Worm (Caenorhabditis elegans) whole organism, early embryonic: ENCODE results near the gene twk-34.

Experiments
- B0310.2 ChIP-seq: sonication (generic microtip); optimal IDR thresholded peaks from 2 replicates; lab custom pipeline; 2016; ENCODE audit warnings: mild to moderate bottlenecking, missing genetic modification characterization, missing compliant biosample characterization
- F13C5.2 ChIP-seq: sonication (generic microtip); optimal IDR thresholded peaks from 2 replicates; lab custom pipeline; 2017; ENCODE audit warnings: mild to moderate bottlenecking, missing genetic modification characterization, inconsistent platforms, missing compliant biosample characterization
- aly-1 ChIP-seq: sonication (generic microtip); optimal IDR thresholded peaks from 2 replicates; lab custom pipeline; 2016; ENCODE audit warnings: missing genetic modification characterization, missing compliant biosample characterization
- ama-1 ChIP-seq: fragments of 150-350 bp; optimal IDR thresholded peaks from 2 replicates; lab custom pipeline; 2014
- ceh-13 ChIP-seq: fragments of 200-800 bp; sonication (Bioruptor generic); optimal IDR thresholded peaks from 2 replicates; lab custom pipeline; 2018; ENCODE audit warnings: mild to moderate bottlenecking, missing genetic modification characterization, missing compliant biosample characterization
- ceh-36 ChIP-seq: sonication (generic microtip); optimal IDR thresholded peaks from 2 replicates; lab custom pipeline; 2016; ENCODE audit warnings: missing genetic modification characterization, inconsistent platforms, missing compliant biosample characterization
- ets-7 ChIP-seq: sonication (generic microtip); optimal IDR thresholded peaks from 2 replicates; lab custom pipeline; 2016; ENCODE audit warnings: missing genotype, missing genetic modification characterization, missing compliant biosample characterization
- flt-1 ChIP-seq: fragments of 200-800 bp; sonication (Bioruptor generic); IDR thresholded peaks from 2 replicates; pipeline ENCODE4 v1.3.6; 2022; ENCODE audit warnings: missing genetic modification characterization, missing compliant biosample characterization
- hmbx-1 ChIP-seq: sonication (generic microtip); optimal IDR thresholded peaks from 2 replicates; lab custom pipeline; 2016; ENCODE audit warnings: mild to moderate bottlenecking, missing genetic modification characterization, missing compliant biosample characterization
- hmg-4 ChIP-seq: fragments of 200-800 bp; sonication (Bioruptor generic); optimal IDR thresholded peaks from 2 replicates; lab custom pipeline; 2018; ENCODE audit warnings: mild to moderate bottlenecking, missing genetic modification characterization, missing compliant biosample characterization
- hnd-1 ChIP-seq: sonication (generic microtip); optimal IDR thresholded peaks from 2 replicates; lab custom pipeline; 2016; ENCODE audit warnings: missing genetic modification characterization, missing compliant biosample characterization
- pes-1 ChIP-seq: fragments of 200-800 bp; sonication (Bioruptor generic); IDR thresholded peaks from 2 replicates; pipeline ENCODE4 v1.3.6; 2022; ENCODE audit warnings: missing genetic modification reagents, missing genetic modification characterization, missing compliant biosample characterization
- scrt-1 ChIP-seq: fragments of 200-800 bp; sonication (Bioruptor generic); IDR thresholded peaks from 2 replicates; pipeline ENCODE4 v1.3.6; 2022; ENCODE audit warnings: missing genetic modification characterization, missing compliant biosample characterization
- sea-1 ChIP-seq: fragments of 200-800 bp; sonication (Bioruptor generic); conservative IDR thresholded peaks from 2 replicates; pipeline ENCODE4 v1.3.6; 2022; ENCODE audit warnings: missing genetic modification characterization, missing compliant biosample characterization
- tbx-11 ChIP-seq: fragments of 200-800 bp; sonication (Bioruptor generic); IDR thresholded peaks from 2 replicates; pipeline ENCODE4 v1.3.6; 2022; ENCODE audit warnings: missing genetic modification characterization, missing compliant biosample characterization
- tbx-37 ChIP-seq: fragments of 200-800 bp; sonication (Bioruptor generic); conservative IDR thresholded peaks from 2 replicates; pipeline ENCODE4 v1.3.6; 2022; ENCODE audit warnings: missing genetic modification reagents, missing genetic modification characterization, missing compliant biosample characterization
- tra-4 ChIP-seq: sonication (generic microtip); optimal IDR thresholded peaks from 2 replicates; lab custom pipeline; 2017; ENCODE audit warnings: missing genetic modification characterization, missing compliant biosample characterization

Gene twk-34

DNA sequence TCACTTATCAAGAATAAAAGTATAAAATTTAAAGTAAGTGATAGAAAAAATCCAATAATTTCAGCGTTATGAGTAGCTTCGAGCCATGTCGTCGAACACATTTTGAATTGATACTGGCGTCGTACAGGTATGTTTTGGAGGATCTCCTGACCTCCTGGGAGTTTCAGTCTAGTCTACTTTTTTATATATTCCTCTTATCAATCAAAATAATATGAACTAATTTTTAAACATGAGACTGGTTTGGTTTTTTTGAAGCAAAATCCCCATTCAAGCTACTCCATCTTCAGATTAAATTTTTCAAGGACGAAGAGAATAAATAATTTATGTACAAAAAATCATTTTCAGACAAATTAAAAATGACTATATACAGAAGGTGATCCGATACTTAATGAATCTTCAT, 7.1 kb downstream of the twk-34 start, which contains the start of gene str-101:
Gene str-101 (minus strand): TSS at position 101 of the 400 bp plus-strand sequence.
- TF ChIP-seq pes-1 (GFP tag; lab: Robert Waterston, UW) (no peak), B0310.2 (tag; lab: Kevin White, UChicago) (no peak), hnd-1 (tag; lab: Kevin White, UChicago) (no peak), ets-7 (tag; lab: Kevin White, UChicago) (no peak), tra-4 (no peak), ceh-36 (tag; lab: Kevin White, UChicago) (no peak), sea-1 (no peak), flt-1 (GFP tag; lab: Robert Waterston, UW) (no peak), hmbx-1 (no peak)

DNA sequence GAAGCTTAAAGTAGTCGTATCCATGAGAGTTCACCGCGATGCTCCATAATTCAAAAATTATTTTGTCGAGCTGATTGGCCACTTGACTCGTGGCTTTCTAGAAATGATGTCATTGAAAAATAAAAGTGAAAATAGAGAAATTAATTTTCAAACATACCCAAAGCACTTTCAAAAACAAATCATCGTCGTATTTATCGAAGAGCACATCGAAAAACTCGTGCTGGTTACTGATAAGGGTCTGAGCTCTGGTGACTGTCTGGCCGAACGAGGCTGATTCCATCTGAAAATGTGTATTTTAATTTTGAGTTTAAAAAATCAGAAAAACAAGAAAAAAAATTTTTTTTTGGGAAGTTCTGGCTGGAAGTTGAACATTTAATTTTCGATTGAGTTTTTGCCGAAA, 7.6 kb downstream of the twk-34 start:
- TF ChIP-seq hnd-1 (tag; lab: Kevin White, UChicago) = no peak
- TF ChIP-seq ceh-36 (tag; lab: Kevin White, UChicago) = no peak
- TF ChIP-seq aly-1 (tag; lab: Kevin White, UChicago) = no peak
- no peak for TF ChIP-seq tbx-37 (GFP tag; lab: Robert Waterston, UW)
- no peak for TF ChIP-seq ama-1 (lab: Kevin White, UChicago)
- TF ChIP-seq sea-1 = no peak
- TF ChIP-seq ceh-13 (GFP tag; lab: Kevin White, UChicago) = no peak
- no peak for TF ChIP-seq F13C5.2 (tag; lab: Kevin White, UChicago)
- TF ChIP-seq tra-4 = no peak
- no peak for TF ChIP-seq ets-7 (tag; lab: Kevin White, UChicago)
- TF ChIP-seq pes-1 (GFP tag; lab: Robert Waterston, UW) = no peak
- TF ChIP-seq tbx-11 (GFP tag; lab: Robert Waterston, UW) = no peak
- TF ChIP-seq flt-1 (GFP tag; lab: Robert Waterston, UW) = no peak
- no peak for TF ChIP-seq B0310.2 (tag; lab: Kevin White, UChicago)
- no peak for TF ChIP-seq hmg-4 (GFP tag; lab: Kevin White, UChicago)

DNA sequence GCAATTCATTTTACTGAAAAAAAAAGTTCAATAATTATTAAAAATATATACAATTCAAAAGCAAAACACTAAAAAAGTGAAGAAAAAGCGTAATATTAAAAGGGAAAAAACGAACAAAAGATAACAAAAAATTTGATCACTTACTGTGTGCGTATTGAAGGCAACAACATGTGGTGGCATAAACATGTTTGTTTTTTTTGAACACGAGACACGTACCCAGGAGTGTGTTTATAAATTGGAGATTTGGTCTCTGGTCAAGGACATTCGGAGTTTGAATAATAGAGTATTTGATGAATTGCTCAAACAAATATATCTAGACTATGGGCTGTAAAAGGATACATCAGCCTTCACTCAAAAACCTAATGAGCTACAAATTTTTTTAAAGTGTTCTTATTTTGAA, 10.9 kb downstream of the twk-34 start:
- TF ChIP-seq sea-1 = no peak
- no peak for TF ChIP-seq hmbx-1
- TF ChIP-seq tbx-11 (GFP tag; lab: Robert Waterston, UW) = no peak
- no peak for TF ChIP-seq pes-1 (GFP tag; lab: Robert Waterston, UW)

DNA sequence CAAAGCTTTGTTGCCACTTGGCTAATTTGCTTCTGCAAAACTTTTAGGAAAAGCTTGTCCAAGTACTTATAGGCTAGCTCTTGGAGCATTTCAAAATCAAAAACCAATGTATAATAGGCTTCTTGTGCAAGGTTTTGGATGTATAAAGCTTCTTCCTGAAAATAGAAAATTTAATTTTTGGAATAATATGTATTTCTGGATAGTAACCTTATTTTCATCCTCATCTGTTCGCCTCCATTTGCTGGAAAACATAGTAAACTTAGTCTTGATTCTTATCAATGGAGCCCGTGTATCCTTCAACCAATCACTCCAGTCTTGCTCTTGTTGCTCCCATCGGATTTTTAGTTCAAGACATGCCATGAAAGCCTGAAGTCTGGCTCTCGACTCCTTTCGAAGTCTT, 11.9 kb downstream of the twk-34 start, which contains the start of gene Y6E2A.4:
Gene Y6E2A.4 (minus strand): TSS at position 101 of the 400 bp plus-strand sequence.
- no peak for TF ChIP-seq hnd-1 (tag; lab: Kevin White, UChicago)
- TF ChIP-seq flt-1 (GFP tag; lab: Robert Waterston, UW) = no peak
- TF ChIP-seq ceh-36 (tag; lab: Kevin White, UChicago) = no peak
- no peak for TF ChIP-seq scrt-1
- no peak for TF ChIP-seq ceh-13 (GFP tag; lab: Kevin White, UChicago)
- no peak for TF ChIP-seq tbx-11 (GFP tag; lab: Robert Waterston, UW)
- no peak for TF ChIP-seq tbx-37 (GFP tag; lab: Robert Waterston, UW)
- TF ChIP-seq hmbx-1 = no peak
- no peak for TF ChIP-seq tra-4
- no peak for TF ChIP-seq ama-1 (lab: Kevin White, UChicago)
- TF ChIP-seq pes-1 (GFP tag; lab: Robert Waterston, UW) = no peak
- no peak for TF ChIP-seq ets-7 (tag; lab: Kevin White, UChicago)
- TF ChIP-seq sea-1 = no peak
- no peak for TF ChIP-seq aly-1 (tag; lab: Kevin White, UChicago)

DNA sequence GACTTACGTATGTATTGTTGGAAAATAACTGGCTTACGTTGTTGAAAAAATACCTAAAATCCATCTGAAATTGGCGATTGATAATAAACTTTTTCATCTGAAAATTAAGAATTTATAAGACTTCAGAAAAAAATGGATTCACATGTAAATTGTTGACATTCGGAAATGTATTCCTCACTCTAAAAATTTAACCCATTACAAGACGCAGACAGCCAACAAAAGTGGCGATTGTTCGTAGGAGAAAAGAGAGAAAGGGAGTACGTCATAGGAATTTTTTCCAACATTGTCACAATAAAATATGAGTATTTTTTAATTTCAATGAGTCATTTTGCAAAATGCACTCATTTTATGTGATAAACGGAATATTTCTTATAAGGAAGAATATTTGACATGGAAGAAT, 13.8 kb downstream of the twk-34 start, which contains the start of gene Y6E2A.5:
Gene Y6E2A.5 (minus strand): TSS at position 101 of the 400 bp plus-strand sequence.
- TF ChIP-seq sea-1 (no peak), pes-1 (GFP tag; lab: Robert Waterston, UW) (no peak), ama-1 (lab: Kevin White, UChicago) (no peak), flt-1 (GFP tag; lab: Robert Waterston, UW) (no peak), tbx-37 (GFP tag; lab: Robert Waterston, UW) (no peak)

DNA sequence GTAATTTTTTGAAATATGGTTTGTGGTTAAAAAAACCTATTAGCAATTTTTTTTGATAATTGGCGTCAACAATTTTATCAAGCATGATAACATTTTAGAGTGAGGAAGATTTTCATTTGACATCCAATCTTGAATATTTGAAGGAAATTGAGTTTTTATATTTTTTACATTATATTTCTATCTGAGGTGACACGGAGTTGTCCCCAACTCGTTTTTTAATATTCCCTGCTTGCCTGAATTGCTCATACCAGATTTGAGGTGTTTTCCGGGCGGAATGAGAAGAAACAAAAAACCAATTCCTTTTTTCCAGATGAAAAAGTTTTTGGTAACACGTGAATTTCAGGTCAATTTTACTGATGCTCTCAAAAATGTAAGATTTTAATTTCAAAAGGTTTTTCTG, 14.8 kb downstream of the twk-34 start, which contains the start of gene Y6E2A.7:
Gene Y6E2A.7 (plus strand): TSS at position 301 of the 400 bp plus-strand sequence.
- TF ChIP-seq tra-4 (no peak), ama-1 (lab: Kevin White, UChicago) (no peak), B0310.2 (tag; lab: Kevin White, UChicago) (no peak), ceh-36 (tag; lab: Kevin White, UChicago) (no peak), hmg-4 (GFP tag; lab: Kevin White, UChicago) (no peak), tbx-37 (GFP tag; lab: Robert Waterston, UW) (no peak), F13C5.2 (tag; lab: Kevin White, UChicago) (no peak), hmbx-1 (no peak), sea-1 (no peak), pes-1 (GFP tag; lab: Robert Waterston, UW) (no peak), ets-7 (tag; lab: Kevin White, UChicago) (no peak), scrt-1 (no peak), ceh-13 (GFP tag; lab: Kevin White, UChicago) (no peak)

DNA sequence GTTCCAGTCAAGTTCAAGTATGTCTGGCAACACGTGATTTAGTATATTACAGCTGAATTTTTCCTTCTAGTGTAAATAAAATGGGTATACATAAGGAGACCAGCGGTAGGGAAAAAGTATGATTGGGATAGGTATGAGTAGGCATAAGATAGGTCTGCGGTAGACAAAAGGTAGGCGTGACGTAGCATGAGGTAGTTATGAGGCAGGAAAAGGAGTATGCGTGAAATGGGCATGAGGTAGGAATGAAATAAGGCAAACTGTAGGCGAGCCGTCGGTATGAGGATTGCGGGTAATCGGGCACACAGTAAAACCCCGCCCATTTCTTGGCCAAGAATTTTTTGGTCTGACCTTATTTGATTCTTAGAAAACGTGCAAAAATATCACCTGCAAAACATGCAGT, 16.7 kb downstream of the twk-34 start:
- no peak for TF ChIP-seq ets-7 (tag; lab: Kevin White, UChicago)
- TF ChIP-seq hmg-4 (GFP tag; lab: Kevin White, UChicago) = no peak
- TF ChIP-seq ceh-36 (tag; lab: Kevin White, UChicago) = no peak
- TF ChIP-seq F13C5.2 (tag; lab: Kevin White, UChicago) = no peak
- TF ChIP-seq ama-1 (lab: Kevin White, UChicago) = no peak
- no peak for TF ChIP-seq B0310.2 (tag; lab: Kevin White, UChicago)
- TF ChIP-seq hmbx-1 = no peak
- no peak for TF ChIP-seq scrt-1
- no peak for TF ChIP-seq tra-4
- TF ChIP-seq pes-1 (GFP tag; lab: Robert Waterston, UW) = no peak
- no peak for TF ChIP-seq aly-1 (tag; lab: Kevin White, UChicago)
- no peak for TF ChIP-seq hnd-1 (tag; lab: Kevin White, UChicago)
- no peak for TF ChIP-seq sea-1
- no peak for TF ChIP-seq flt-1 (GFP tag; lab: Robert Waterston, UW)
- no peak for TF ChIP-seq tbx-11 (GFP tag; lab: Robert Waterston, UW)
